Worm (Caenorhabditis elegans) whole organism, late embryonic: ENCODE measurements around the gene pfn-3.

Experiments
- C08G9.2 ChIP-seq: sonication (generic microtip); optimal IDR thresholded peaks from 2 replicates; lab custom pipeline; 2016; ENCODE audit warnings: mild to moderate bottlenecking, missing genetic modification characterization, moderate library complexity, missing compliant biosample characterization
- ahr-1 ChIP-seq: sonication (generic microtip); optimal IDR thresholded peaks from 2 replicates; lab custom pipeline; 2016; ENCODE audit warnings: missing genetic modification characterization, missing compliant biosample characterization
- ama-1 ChIP-seq: fragments of 150-350 bp; optimal IDR thresholded peaks from 2 replicates; lab custom pipeline; 2014
- ceh-30 ChIP-seq: fragments of 150-350 bp; optimal IDR thresholded peaks from 2 replicates; lab custom pipeline; 2014; ENCODE audit warnings: missing biosample characterization, missing genetic modification characterization
- ceh-45 ChIP-seq: fragments of 200-800 bp; sonication (Bioruptor generic); IDR thresholded peaks from 2 replicates; pipeline ENCODE4 v1.3.6; 2022; ENCODE audit warnings: missing genetic modification reagents, missing genetic modification characterization, missing compliant biosample characterization
- elt-2 ChIP-seq: sonication (generic microtip); optimal IDR thresholded peaks from 2 replicates; lab custom pipeline; 2016; ENCODE audit warnings: missing genetic modification reagents, missing genetic modification characterization, missing compliant biosample characterization
- fax-1 ChIP-seq: sonication (generic microtip); optimal IDR thresholded peaks from 2 replicates; lab custom pipeline; 2016; ENCODE audit warnings: missing genotype, missing genetic modification characterization, missing compliant biosample characterization
- fkh-10 ChIP-seq: fragments of 150-350 bp; optimal IDR thresholded peaks from 2 replicates; lab custom pipeline; 2014; ENCODE audit warnings: missing biosample characterization, missing genetic modification reagents, missing genetic modification characterization
- fkh-6 ChIP-seq: sonication (generic microtip); optimal IDR thresholded peaks from 2 replicates; lab custom pipeline; 2016; ENCODE audit warnings: missing genetic modification characterization, missing compliant biosample characterization
- lin-11 ChIP-seq: fragments of 200-800 bp; sonication (Bioruptor generic); optimal IDR thresholded peaks from 2 replicates; lab custom pipeline; 2018; ENCODE audit warnings: mild to moderate bottlenecking, missing genetic modification characterization, missing compliant biosample characterization
- odd-2 ChIP-seq: sonication (generic microtip); optimal IDR thresholded peaks from 2 replicates; lab custom pipeline; 2017; ENCODE audit warnings: antibody characterized with exemption, mild to moderate bottlenecking, missing genetic modification characterization, missing compliant biosample characterization

ce11 chrX:1088048-1088447, 7.6 kb upstream of the pfn-3 start, which contains the start of gene rei-2:
- TF ChIP-seq C08G9.2 (no peak), lin-11 (tag; lab: Kevin White, UChicago) (no peak), fkh-10 (GFP tag; lab: Kevin White, UChicago) (no peak), ceh-30 (no peak), ahr-1 (no peak), fkh-6 (tag; lab: Kevin White, UChicago) (no peak), ceh-45 (GFP tag; lab: Robert Waterston, UW) (no peak), ama-1 (lab: Kevin White, UChicago) (no peak), odd-2 (tag; lab: Kevin White, UChicago) (no peak), elt-2 (tag; lab: Kevin White, UChicago) (no peak), fax-1 (tag; lab: Kevin White, UChicago) (no peak)
